Fruit fly (Drosophila melanogaster) whole organism, pupa: ENCODE measurements around the gene CG34140.

ENCODE experiments used
- CG12605 ChIP-seq: fragments of 200-800 bp; sonication (Bioruptor generic); IDR thresholded peaks from 2 replicates; pipeline ENCODE4 v1.3.6; 2022; ENCODE audit warnings: missing biosample characterization, missing genetic modification characterization
- CG13204 ChIP-seq: fragments of 200-800 bp; sonication (Bioruptor generic); optimal IDR thresholded peaks from 2 replicates; lab custom pipeline; 2018; ENCODE audit warnings: missing biosample characterization, mild to moderate bottlenecking, missing genetic modification characterization, moderate library complexity
- CG14655 ChIP-seq: fragments of 200-800 bp; sonication (Bioruptor generic); optimal IDR thresholded peaks from 3 replicates; lab custom pipeline; 2017; ENCODE audit warnings: mild to moderate bottlenecking, missing biosample characterization, missing genetic modification reagents, missing genetic modification characterization
- CG15710 ChIP-seq: fragments of 200-800 bp; sonication (Bioruptor generic); optimal IDR thresholded peaks from 2 replicates; lab custom pipeline; 2018; ENCODE audit warnings: missing biosample characterization, mild to moderate bottlenecking, missing genetic modification characterization, moderate library complexity
- CG34367 ChIP-seq: fragments of 200-800 bp; sonication (Bioruptor generic); optimal IDR thresholded peaks from 2 replicates; lab custom pipeline; 2018; ENCODE audit warnings: missing biosample characterization, mild to moderate bottlenecking, missing genetic modification characterization
- CG4496 ChIP-seq: fragments of 200-800 bp; sonication (Bioruptor generic); IDR thresholded peaks from 3 replicates; pipeline ENCODE4 v1.3.6; 2022; ENCODE audit warnings: missing biosample characterization, missing genetic modification characterization
- CG8159 ChIP-seq: fragments of 200-800 bp; sonication (Bioruptor generic); optimal IDR thresholded peaks from 3 replicates; lab custom pipeline; 2018; ENCODE audit warnings: missing biosample characterization, mild to moderate bottlenecking, missing genetic modification characterization, moderate library complexity
- CG8301 ChIP-seq: fragments of 200-800 bp; sonication (Bioruptor generic); optimal IDR thresholded peaks from 2 replicates; lab custom pipeline; 2018; ENCODE audit warnings: missing biosample characterization, mild to moderate bottlenecking, missing genetic modification characterization
- D1 ChIP-seq: fragments of 200-800 bp; sonication (Bioruptor generic); optimal IDR thresholded peaks from 2 replicates; lab custom pipeline; 2018; ENCODE audit warnings: missing biosample characterization, mild to moderate bottlenecking, missing genetic modification characterization, moderate library complexity
- gl ChIP-seq: fragments of 200-800 bp; sonication (Bioruptor generic); optimal IDR thresholded peaks from 2 replicates; lab custom pipeline; 2018; ENCODE audit warnings: missing biosample characterization, mild to moderate bottlenecking, missing genetic modification characterization

dm6 chr3L:223019-223902, 39.0 kb upstream of the CG34140 start, which contains the start of the genes pyx and CG33229:
- TF ChIP-seq CG15710 (tag; lab: Kevin White, UChicago): peak; percentile 76
- TF ChIP-seq CG4496 (GFP tag; lab: Robert Waterston, UW): peak; percentile 73; the same call in 2 of the 3 replicates
- TF ChIP-seq CG34367 (tag; lab: Kevin White, UChicago): peak; percentile 70
- peak; percentile 57; the same call in 1 of the 2 replicates for TF ChIP-seq CG12605
- no peak for TF ChIP-seq D1 (tag; lab: Kevin White, UChicago)
- TF ChIP-seq CG8301: peak; percentile 78
- peak; percentile 81 for TF ChIP-seq CG8159 (tag; lab: Kevin White, UChicago)
- no peak for TF ChIP-seq gl (tag; lab: Kevin White, UChicago)
- no peak for TF ChIP-seq CG13204 (GFP tag; lab: Kevin White, UChicago)
- TF ChIP-seq CG14655 (GFP tag; lab: Kevin White, UChicago): peak; percentile 88
